ENCODE assay signal across 4 fruit fly cellular contexts in genomic region chr3L:16359795-16360194, dm6.
A peak's percentile ranks its signal among the peaks of the same experiment; 100 is the strongest.
TF ChIP-seq lines count a peak whose summit lies in the region.

No protein-coding gene starts in this region.

- TF ChIP-seq CTCF in whole organism, embryonic (GFP tag; optimal IDR thresholded peaks at IDR 0.05; lab: Kevin White, UChicago) = no peak

TF ChIP-seq in whole organism, adult, 20 proteins besides CTCF, POLR2A, EP300 and RAD21:
- no peak for TF ChIP-seq CG7045 (GFP tag; optimal IDR thresholded peaks at IDR 0.05; lab: Kevin White, UChicago)
- TF ChIP-seq CG7101 (tag; optimal IDR thresholded peaks at IDR 0.05; lab: Kevin White, UChicago) = no peak
- peak; percentile 92 for TF ChIP-seq kay (GFP tag; lab: Kevin White, UChicago; ENCODE audit: borderline replicate concordance)
- no peak for TF ChIP-seq CG33017 (tag; optimal IDR thresholded peaks at IDR 0.05; lab: Kevin White, UChicago)
- TF ChIP-seq CG11617 (GFP tag; optimal IDR thresholded peaks at IDR 0.05; lab: Kevin White, UChicago) = no peak
- no peak for TF ChIP-seq Crg-1 (GFP tag; optimal IDR thresholded peaks at IDR 0.05; lab: Kevin White, UChicago)
- peak; percentile 39 for TF ChIP-seq CG12768 (GFP tag; optimal IDR thresholded peaks at IDR 0.05; lab: Kevin White, UChicago)
TF ChIP-seq in whole organism, adult: peak in this region for 2.

TF ChIP-seq in whole organism, embryonic, 481 proteins besides CTCF, POLR2A, EP300 and RAD21 (continues in another document):
- TF ChIP-seq nmo (GFP tag; optimal IDR thresholded peaks at IDR 0.05; lab: Kevin White, UChicago) (no peak), CG6272 (GFP tag; IDR thresholded peaks at IDR 0.05; lab: Robert Waterston, UW) (no peak), HLH54F (GFP tag; optimal IDR thresholded peaks at IDR 0.05; lab: Kevin White, UChicago) (no peak), H15 (GFP tag; IDR thresholded peaks at IDR 0.05; lab: Robert Waterston, UW) (no peak), lab (GFP tag; optimal IDR thresholded peaks at IDR 0.05; lab: Kevin White, UChicago) (peak; percentile 29), dpn (GFP tag; optimal IDR thresholded peaks at IDR 0.05; lab: Kevin White, UChicago) (no peak), slbo (GFP tag; IDR thresholded peaks at IDR 0.05; lab: Robert Waterston, UW) (no peak), CG32767 (GFP tag; IDR thresholded peaks at IDR 0.05; lab: Robert Waterston, UW) (no peak), Rfx (GFP tag; IDR thresholded peaks at IDR 0.05; lab: Robert Waterston, UW) (peak; percentile 26; the same call in 1 of the 2 replicates), CG8290 (GFP tag; optimal IDR thresholded peaks at IDR 0.05; lab: Kevin White, UChicago) (no peak), CG8290 (tag; optimal IDR thresholded peaks at IDR 0.05; lab: Kevin White, UChicago) (peak in 1 of 2 experiments; percentile 7), unpg (GFP tag; optimal IDR thresholded peaks at IDR 0.05; lab: Kevin White, UChicago) (no peak), C15 (GFP tag; IDR thresholded peaks at IDR 0.05; lab: Robert Waterston, UW) (no peak), sens (GFP tag; lab: Kevin White, UChicago) (peak; percentile 56), CG3281 (GFP tag; optimal IDR thresholded peaks at IDR 0.05; lab: Kevin White, UChicago) (peak; percentile 2), CG2889 (GFP tag; IDR thresholded peaks at IDR 0.05; lab: Robert Waterston, UW) (no peak), CG10431 (GFP tag; optimal IDR thresholded peaks at IDR 0.05; lab: Kevin White, UChicago) (no peak), CG7839 (tag; optimal IDR thresholded peaks at IDR 0.05; lab: Kevin White, UChicago) (no peak), CG4360 (GFP tag; IDR thresholded peaks at IDR 0.05; lab: Robert Waterston, UW) (no peak), z (GFP tag; IDR thresholded peaks at IDR 0.05; lab: Robert Waterston, UW) (peak; percentile 88; the same call in 2 of the 3 replicates), CG12769 (tag; optimal IDR thresholded peaks at IDR 0.05; lab: Kevin White, UChicago) (peak; percentile 18), Optix (GFP tag; IDR thresholded peaks at IDR 0.05; lab: Robert Waterston, UW) (no peak), grn (GFP tag; optimal IDR thresholded peaks at IDR 0.05; lab: Kevin White, UChicago) (no peak), row (GFP tag; IDR thresholded peaks at IDR 0.05; lab: Robert Waterston, UW) (no peak), dm (GFP tag; optimal IDR thresholded peaks at IDR 0.05; lab: Kevin White, UChicago) (no peak), her (GFP tag; optimal IDR thresholded peaks at IDR 0.05; lab: Kevin White, UChicago) (no peak), Med (GFP tag; lab: Kevin White, UChicago) (peak; percentile 53), CG1603 (tag; optimal IDR thresholded peaks at IDR 0.05; lab: Kevin White, UChicago) (no peak), tap (tag; optimal IDR thresholded peaks at IDR 0.05; lab: Kevin White, UChicago) (no peak), CG13894 (tag; optimal IDR thresholded peaks at IDR 0.05; lab: Kevin White, UChicago) (no peak)

TF ChIP-seq in whole organism, prepupa, 60 proteins besides CTCF, POLR2A, EP300 and RAD21:
- TF ChIP-seq CG8632 (GFP tag; optimal IDR thresholded peaks at IDR 0.05; lab: Kevin White, UChicago) (no peak), spab (GFP tag; optimal IDR thresholded peaks at IDR 0.05; lab: Kevin White, UChicago) (no peak), fkh (GFP tag; optimal IDR thresholded peaks at IDR 0.05; lab: Kevin White, UChicago) (peak; percentile 70), svp (GFP tag; lab: Kevin White, UChicago) (no peak), vri (GFP tag; optimal IDR thresholded peaks at IDR 0.05; lab: Kevin White, UChicago) (no peak), CG6276 (GFP tag; optimal IDR thresholded peaks at IDR 0.05; lab: Kevin White, UChicago) (no peak)

TF ChIP-seq in whole organism, wandering third instar larva, 38 proteins besides CTCF, POLR2A, EP300 and RAD21:
- peak; percentile 16 for TF ChIP-seq rgr (GFP tag; optimal IDR thresholded peaks at IDR 0.05; lab: Kevin White, UChicago)
- peak; percentile 1 for TF ChIP-seq brk (GFP tag; optimal IDR thresholded peaks at IDR 0.05; lab: Kevin White, UChicago)
- TF ChIP-seq Hr83 (GFP tag; optimal IDR thresholded peaks at IDR 0.05; lab: Kevin White, UChicago; ENCODE audit: poor library complexity, severe bottlenecking) = peak; percentile 1
- no peak for TF ChIP-seq usp (GFP tag; optimal IDR thresholded peaks at IDR 0.05; lab: Kevin White, UChicago)
- no peak for TF ChIP-seq Dfd (GFP tag; optimal IDR thresholded peaks at IDR 0.05; lab: Kevin White, UChicago)
- no peak for TF ChIP-seq Vsx2 (GFP tag; optimal IDR thresholded peaks at IDR 0.05; lab: Kevin White, UChicago; ENCODE audit: partially characterized antibody)
